Fruit fly (Drosophila melanogaster) whole organism, embryonic: ENCODE results near the gene Spn38F.
A peak's percentile ranks its signal among the peaks of the same experiment; 100 is the strongest.

ENCODE experiments used
- Adf1 ChIP-seq: fragments of 200-800 bp; sonication (Bioruptor generic); IDR thresholded peaks from 2 replicates; pipeline ENCODE4 v1.3.6; 2022; ENCODE audit warnings: missing biosample characterization, missing genetic modification characterization
- Atf-2 ChIP-seq: fragments of 200-800 bp; sonication (Bioruptor generic); optimal IDR thresholded peaks from 2 replicates; lab custom pipeline; 2016; ENCODE audit warnings: missing biosample characterization, missing genetic modification characterization
- BtbVII ChIP-seq: fragments of 200-800 bp; sonication (Bioruptor generic); optimal IDR thresholded peaks from 3 replicates; lab custom pipeline; 2017; ENCODE audit warnings: missing biosample characterization, mild to moderate bottlenecking, missing genetic modification characterization
- Bteb2 ChIP-seq: fragments of 200-800 bp; sonication (Bioruptor generic); optimal IDR thresholded peaks from 2 replicates; lab custom pipeline; 2016; ENCODE audit warnings: missing biosample characterization, missing genetic modification characterization
- CG10267 ChIP-seq: fragments of 200-800 bp; sonication (Bioruptor generic); optimal IDR thresholded peaks from 2 replicates; lab custom pipeline; 2018; ENCODE audit warnings: missing biosample characterization, mild to moderate bottlenecking, missing genetic modification characterization, moderate library complexity
- CG10654 ChIP-seq: fragments of 200-800 bp; sonication (Bioruptor generic); optimal IDR thresholded peaks from 2 replicates; lab custom pipeline; 2016; ENCODE audit warnings: missing biosample characterization, missing genetic modification characterization
- CG10959 ChIP-seq: fragments of 200-800 bp; sonication (Bioruptor generic); IDR thresholded peaks from 2 replicates; pipeline ENCODE4 v1.3.6; 2022; ENCODE audit warnings: missing biosample characterization, missing genetic modification characterization
- CG12299 ChIP-seq: fragments of 200-800 bp; sonication (Bioruptor generic); optimal IDR thresholded peaks from 2 replicates; lab custom pipeline; 2018; ENCODE audit warnings: missing biosample characterization, mild to moderate bottlenecking, missing genetic modification characterization
- CG13624 ChIP-seq: fragments of 200-800 bp; sonication (Bioruptor generic); optimal IDR thresholded peaks from 2 replicates; lab custom pipeline; 2016; ENCODE audit warnings: missing biosample characterization, missing genetic modification characterization
- CG14441 ChIP-seq: fragments of 200-800 bp; sonication (Bioruptor generic); IDR thresholded peaks from 2 replicates; pipeline ENCODE4 v1.3.6; 2022; ENCODE audit warnings: missing biosample characterization, missing genetic modification characterization
- CG16779 ChIP-seq: fragments of 200-800 bp; sonication (Bioruptor generic); IDR thresholded peaks from 2 replicates; pipeline ENCODE4 v1.3.6; 2022; ENCODE audit warnings: missing biosample characterization, missing genetic modification characterization
- CG17568 ChIP-seq: fragments of 200-800 bp; sonication (Bioruptor generic); optimal IDR thresholded peaks from 2 replicates; lab custom pipeline; 2018; ENCODE audit warnings: missing biosample characterization, mild to moderate bottlenecking, missing genetic modification characterization, moderate library complexity
- CG17829 ChIP-seq: fragments of 200-800 bp; optimal IDR thresholded peaks from 2 replicates; lab custom pipeline; 2019; ENCODE audit warnings: missing biosample characterization, mild to moderate bottlenecking, missing genetic modification characterization, moderate library complexity
- CG30020 ChIP-seq: fragments of 200-800 bp; optimal IDR thresholded peaks from 2 replicates; lab custom pipeline; 2019; ENCODE audit warnings: missing biosample characterization, mild to moderate bottlenecking, missing genetic modification characterization, moderate library complexity
- CG30403 ChIP-seq: fragments of 200-800 bp; sonication (Bioruptor generic); optimal IDR thresholded peaks from 3 replicates; lab custom pipeline; 2016; ENCODE audit warnings: missing biosample characterization, missing genetic modification characterization
- CG30431 ChIP-seq: fragments of 200-800 bp; sonication (Bioruptor generic); optimal IDR thresholded peaks from 2 replicates; lab custom pipeline; 2017; ENCODE audit warnings: missing biosample characterization, missing genetic modification characterization
- CG3163 ChIP-seq: fragments of 200-800 bp; sonication (Bioruptor generic); optimal IDR thresholded peaks from 3 replicates; lab custom pipeline; 2016; ENCODE audit warnings: missing biosample characterization, missing genetic modification characterization
- CG3995 ChIP-seq: fragments of 200-800 bp; sonication (Bioruptor generic); optimal IDR thresholded peaks from 3 replicates; lab custom pipeline; 2016; ENCODE audit warnings: missing biosample characterization, missing genetic modification characterization
- CG6683 ChIP-seq: fragments of 200-800 bp; sonication (Bioruptor generic); optimal IDR thresholded peaks from 2 replicates; lab custom pipeline; 2017; ENCODE audit warnings: missing biosample characterization, mild to moderate bottlenecking, missing genetic modification characterization, missing genetic modification reagents
- CG8924 ChIP-seq: fragments of 200-800 bp; optimal IDR thresholded peaks from 3 replicates; lab custom pipeline; 2019; ENCODE audit warnings: missing biosample characterization, mild to moderate bottlenecking, missing genetic modification characterization, moderate library complexity
- D ChIP-seq, 2 experiments: fragments of 200-800 bp in 1 of 2; fragments of >200 bp in 1 of 2; sonication (Bioruptor generic) in 1 of 2; optimal IDR thresholded peaks; 2 replicates in 1 of 2; 3 replicates in 1 of 2; lab custom pipeline; 2017; ENCODE audit warnings: mild to moderate bottlenecking in 1 of 2, missing biosample characterization in 1 of 2, missing genetic modification characterization in 1 of 2, missing genetic modification reagents in 1 of 2
- Dfd ChIP-seq, 2 experiments: fragments of >200 bp; optimal IDR thresholded peaks; 2 replicates each; lab custom pipeline; 2017; ENCODE audit warnings: missing biosample characterization in 2 of 2, missing genetic modification characterization in 2 of 2
- Gug ChIP-seq: fragments of 200-800 bp; sonication (Bioruptor generic); IDR thresholded peaks from 4 replicates; pipeline ENCODE4 v1.3.6; 2022; ENCODE audit warnings: missing biosample characterization, missing genetic modification characterization
- Hr51 ChIP-seq, 2 experiments: fragments of 200-800 bp; sonication (Bioruptor generic); optimal IDR thresholded peaks; 2 replicates in 1 of 2; 3 replicates in 1 of 2; lab custom pipeline; 2016 to 2018; ENCODE audit warnings: missing biosample characterization in 2 of 2, missing genetic modification characterization in 2 of 2, mild to moderate bottlenecking in 1 of 2, moderate library complexity in 1 of 2
- MESR4 ChIP-seq: fragments of 200-800 bp; sonication (Bioruptor generic); optimal IDR thresholded peaks from 2 replicates; lab custom pipeline; 2018; ENCODE audit warnings: missing biosample characterization, mild to moderate bottlenecking, missing genetic modification characterization, moderate library complexity
- Vsx1 ChIP-seq: fragments of 200-800 bp; sonication (Bioruptor generic); optimal IDR thresholded peaks from 2 replicates; lab custom pipeline; 2017; ENCODE audit warnings: missing biosample characterization, mild to moderate bottlenecking, missing genetic modification characterization, missing genetic modification reagents
- ab ChIP-seq: fragments of 200-800 bp; sonication (Bioruptor generic); optimal IDR thresholded peaks from 2 replicates; lab custom pipeline; 2016; ENCODE audit warnings: missing biosample characterization, missing genetic modification characterization
- abd-A ChIP-seq: fragments of 200-800 bp; sonication (Bioruptor generic); optimal IDR thresholded peaks from 3 replicates; lab custom pipeline; 2019; ENCODE audit warnings: missing biosample characterization, mild to moderate bottlenecking, missing genetic modification characterization, moderate library complexity
- ac ChIP-seq: fragments of 200-800 bp; sonication (Bioruptor generic); optimal IDR thresholded peaks from 3 replicates; lab custom pipeline; 2017; ENCODE audit warnings: missing biosample characterization, mild to moderate bottlenecking, missing genetic modification characterization
- al ChIP-seq: fragments of 200-800 bp; sonication (Bioruptor generic); IDR thresholded peaks from 2 replicates; pipeline ENCODE4 v1.3.6; 2022; ENCODE audit warnings: missing biosample characterization, missing genetic modification characterization
- bcd ChIP-seq: fragments of 200-800 bp; sonication (Bioruptor generic); optimal IDR thresholded peaks from 2 replicates; lab custom pipeline; 2017; ENCODE audit warnings: missing biosample characterization, mild to moderate bottlenecking, missing genetic modification characterization
- bsh ChIP-seq, 2 experiments: fragments of 200-800 bp; sonication (Bioruptor generic); optimal IDR thresholded peaks; 2 replicates each; lab custom pipeline; 2017 to 2018; ENCODE audit warnings: mild to moderate bottlenecking in 2 of 2, missing biosample characterization in 2 of 2, missing genetic modification characterization in 2 of 2, moderate library complexity in 1 of 2
- dpn ChIP-seq, 2 experiments: fragments of 200-800 bp; sonication (Bioruptor generic); optimal IDR thresholded peaks; 3 replicates each; lab custom pipeline; 2016; ENCODE audit warnings: missing biosample characterization in 2 of 2, missing genetic modification characterization in 2 of 2
- dysf ChIP-seq: fragments of 200-800 bp; sonication (Bioruptor generic); IDR thresholded peaks from 3 replicates; pipeline ENCODE4 v1.3.6; 2022; ENCODE audit warnings: missing biosample characterization, missing genetic modification characterization
- gce ChIP-seq: fragments of 200-800 bp; sonication (Bioruptor generic); IDR thresholded peaks from 3 replicates; pipeline ENCODE4 v1.3.6; 2022; ENCODE audit warnings: missing biosample characterization, missing genetic modification characterization
- gem ChIP-seq: fragments of 200-800 bp; sonication (Bioruptor generic); optimal IDR thresholded peaks from 2 replicates; lab custom pipeline; 2019; ENCODE audit warnings: missing biosample characterization, mild to moderate bottlenecking, missing genetic modification characterization, moderate library complexity
- ham ChIP-seq: fragments of 200-800 bp; sonication (Bioruptor generic); IDR thresholded peaks from 2 replicates; pipeline ENCODE4 v1.3.6; 2022; ENCODE audit warnings: missing biosample characterization, missing genetic modification characterization
- jigr1 ChIP-seq: fragments of 200-800 bp; sonication (Bioruptor generic); IDR thresholded peaks from 3 replicates; pipeline ENCODE4 v1.3.6; 2022; ENCODE audit warnings: missing biosample characterization, missing genetic modification characterization
- klu ChIP-seq: fragments of 200-800 bp; sonication (Bioruptor generic); IDR thresholded peaks from 2 replicates; pipeline ENCODE4 v1.3.6; 2022; ENCODE audit warnings: missing biosample characterization, missing genetic modification characterization
- lbe ChIP-seq: fragments of 200-800 bp; sonication (Bioruptor generic); optimal IDR thresholded peaks from 2 replicates; lab custom pipeline; 2016; ENCODE audit warnings: missing biosample characterization, mild to moderate bottlenecking, missing genetic modification characterization
- schlank ChIP-seq: fragments of 200-800 bp; sonication (Bioruptor generic); optimal IDR thresholded peaks from 2 replicates; lab custom pipeline; 2018; ENCODE audit warnings: missing biosample characterization, mild to moderate bottlenecking, missing genetic modification characterization
- sd ChIP-seq: fragments of 200-800 bp; sonication (Bioruptor generic); optimal IDR thresholded peaks from 3 replicates; lab custom pipeline; 2018; ENCODE audit warnings: missing biosample characterization, mild to moderate bottlenecking, missing genetic modification characterization, moderate library complexity
- sisA ChIP-seq: fragments of 200-800 bp; sonication (Bioruptor generic); IDR thresholded peaks from 2 replicates; pipeline ENCODE4 v1.3.6; 2022; ENCODE audit warnings: missing biosample characterization, missing genetic modification characterization
- sug ChIP-seq: fragments of 200-800 bp; optimal IDR thresholded peaks from 2 replicates; lab custom pipeline; 2019; ENCODE audit warnings: missing biosample characterization, mild to moderate bottlenecking, missing genetic modification characterization, moderate library complexity
- tin ChIP-seq: fragments of 200-800 bp; sonication (Bioruptor generic); optimal IDR thresholded peaks from 3 replicates; lab custom pipeline; 2016; ENCODE audit warnings: missing biosample characterization, missing genetic modification characterization
- unpg ChIP-seq: fragments of 200-800 bp; sonication (Bioruptor generic); optimal IDR thresholded peaks from 3 replicates; lab custom pipeline; 2018; ENCODE audit warnings: missing biosample characterization, mild to moderate bottlenecking, missing genetic modification characterization, moderate library complexity
- vfl ChIP-seq: fragments of 200-800 bp; sonication (Bioruptor generic); optimal IDR thresholded peaks from 2 replicates; lab custom pipeline; 2016; ENCODE audit warnings: missing biosample characterization, missing genetic modification characterization
- vvl ChIP-seq: fragments of 200-800 bp; sonication (Bioruptor generic); IDR thresholded peaks from 2 replicates; pipeline ENCODE4 v1.3.6; 2022; ENCODE audit warnings: missing biosample characterization, missing genetic modification characterization

The Spn38F gene

dm6 chr2L:20799991-20800897 is 37.5 kb downstream of the Spn38F start (continued):
- peak; percentile 35 for TF ChIP-seq sd
- TF ChIP-seq CG10267 (tag; lab: Kevin White, UChicago) = peak; percentile 60
- TF ChIP-seq abd-A (tag; lab: Kevin White, UChicago) = peak; percentile 97
- peak; percentile 77 for TF ChIP-seq unpg (GFP tag; lab: Kevin White, UChicago)
- TF ChIP-seq CG30403 (GFP tag; lab: Kevin White, UChicago) = peak; percentile 74
- TF ChIP-seq al = peak; percentile 62; the same call in 1 of the 2 replicates
- peak; percentile 70 for TF ChIP-seq Atf-2 (GFP tag; lab: Kevin White, UChicago)
- TF ChIP-seq Bteb2 (GFP tag; lab: Kevin White, UChicago) = peak; percentile 69
- TF ChIP-seq dysf = peak; percentile 88
- peak; percentile 61 for TF ChIP-seq klu
- peak; percentile 63 for TF ChIP-seq CG17829 (tag; lab: Kevin White, UChicago)
- TF ChIP-seq dpn (GFP tag; optimal IDR thresholded peaks at IDR 0.05; lab: Kevin White, UChicago) = peak; percentile 74 to 83
- no peak for TF ChIP-seq Adf1 (GFP tag; lab: Robert Waterston, UW)
- TF ChIP-seq gce = peak; percentile 71; the same call in 1 of the 3 replicates
- peak; percentile 52 for TF ChIP-seq Vsx1 (GFP tag; lab: Kevin White, UChicago)
- peak; percentile 63; the same call in 3 of the 4 replicates for TF ChIP-seq Gug
- TF ChIP-seq CG8924 (tag; lab: Kevin White, UChicago) = peak; percentile 78
- TF ChIP-seq vvl = peak; percentile 89
- peak; percentile 46 for TF ChIP-seq CG17568 (GFP tag; lab: Kevin White, UChicago)
- TF ChIP-seq CG6683 (GFP tag; lab: Kevin White, UChicago) = peak; percentile 54
- peak; percentile 83 for TF ChIP-seq schlank
- TF ChIP-seq CG10654 (GFP tag; lab: Kevin White, UChicago) = peak; percentile 39
- peak; percentile 73 for TF ChIP-seq sisA (GFP tag; lab: Robert Waterston, UW)
- peak; percentile 71 for TF ChIP-seq sug (tag; lab: Kevin White, UChicago)
- TF ChIP-seq CG30020 (tag; lab: Kevin White, UChicago) = no peak
- peak; percentile 96 for TF ChIP-seq lbe (GFP tag; lab: Kevin White, UChicago)
- no peak for TF ChIP-seq D (optimal IDR thresholded peaks at IDR 0.05; lab: Kevin White, UChicago)
- peak; percentile 36 for TF ChIP-seq D (GFP tag; optimal IDR thresholded peaks at IDR 0.05; lab: Kevin White, UChicago)
- peak; percentile 43 for TF ChIP-seq ac
- TF ChIP-seq CG13624 (GFP tag; lab: Kevin White, UChicago) = peak; percentile 86
- peak; percentile 53 for TF ChIP-seq CG10959
- TF ChIP-seq vfl (GFP tag; lab: Kevin White, UChicago) = peak; percentile 69
- peak; percentile 68 for TF ChIP-seq tin (GFP tag; lab: Kevin White, UChicago)
- TF ChIP-seq CG30431 (GFP tag; lab: Kevin White, UChicago) = peak; percentile 52
- peak; percentile 63 to 72 for TF ChIP-seq bsh (GFP tag; optimal IDR thresholded peaks at IDR 0.05; lab: Kevin White, UChicago)
- peak; percentile 34 for TF ChIP-seq CG3163 (GFP tag; lab: Kevin White, UChicago)
- no peak for TF ChIP-seq Dfd (GFP tag; optimal IDR thresholded peaks at IDR 0.05; lab: Kevin White, UChicago)
- peak; percentile 81 for TF ChIP-seq gem
- peak; percentile 3 for TF ChIP-seq CG3995 (GFP tag; lab: Kevin White, UChicago)
- TF ChIP-seq CG16779 (GFP tag; lab: Robert Waterston, UW) = peak; percentile 49; the same call in 1 of the 2 replicates
- peak; percentile 53 for TF ChIP-seq CG12299 (tag; lab: Kevin White, UChicago)
- TF ChIP-seq ham (GFP tag; lab: Robert Waterston, UW) = no peak
- no peak for TF ChIP-seq jigr1 (GFP tag; lab: Robert Waterston, UW)
- TF ChIP-seq ab (GFP tag; lab: Kevin White, UChicago) = no peak
- TF ChIP-seq BtbVII (GFP tag; lab: Kevin White, UChicago) = peak; percentile 85
- TF ChIP-seq bcd (GFP tag; lab: Kevin White, UChicago) = peak; percentile 72
- peak; percentile 70 for TF ChIP-seq CG14441 (GFP tag; lab: Robert Waterston, UW)
- TF ChIP-seq Hr51 (GFP tag; optimal IDR thresholded peaks at IDR 0.05; lab: Kevin White, UChicago) = peak; percentile 62 to 75
- peak; percentile 21 for TF ChIP-seq MESR4 (GFP tag; lab: Kevin White, UChicago)
